Worm (Caenorhabditis elegans) whole organism, L3 larva: ENCODE data around the gene rer-1.

ENCODE experiments used
- R02D3.7 ChIP-seq: fragments of 150-350 bp; optimal IDR thresholded peaks from 2 replicates; lab custom pipeline; 2014; ENCODE audit warnings: missing biosample characterization, missing genetic modification characterization
- aly-2 ChIP-seq: fragments of 150-350 bp; optimal IDR thresholded peaks from 2 replicates; lab custom pipeline; 2014; ENCODE audit warnings: missing biosample characterization, missing genetic modification characterization
- ceh-16 ChIP-seq: sonication (generic microtip); optimal IDR thresholded peaks from 2 replicates; lab custom pipeline; 2017; ENCODE audit warnings: missing biosample characterization, missing genetic modification characterization
- ceh-28 ChIP-seq: fragments of 150-350 bp; optimal IDR thresholded peaks from 2 replicates; lab custom pipeline; 2014; ENCODE audit warnings: missing biosample characterization, missing genetic modification reagents, missing genetic modification characterization
- ceh-82 ChIP-seq: fragments of 150-350 bp; optimal IDR thresholded peaks from 2 replicates; lab custom pipeline; 2014; ENCODE audit warnings: missing biosample characterization, missing genetic modification characterization
- daf-12 ChIP-seq: fragments of 150-350 bp; optimal IDR thresholded peaks from 2 replicates; lab custom pipeline; 2014; ENCODE audit warnings: missing biosample characterization, missing genetic modification reagents, missing genetic modification characterization
- egl-27 ChIP-seq: sonication (generic microtip); optimal IDR thresholded peaks from 4 replicates; lab custom pipeline; 2017; ENCODE audit warnings: missing biosample characterization, missing genetic modification reagents, missing genetic modification characterization
- egl-5 ChIP-seq: fragments of 150-350 bp; optimal IDR thresholded peaks from 2 replicates; lab custom pipeline; 2017; ENCODE audit warnings: missing biosample characterization, missing genetic modification reagents, missing genetic modification characterization, inconsistent platforms
- elt-1 ChIP-seq: fragments of 150-350 bp; optimal IDR thresholded peaks from 2 replicates; lab custom pipeline; 2014; ENCODE audit warnings: missing biosample characterization, missing genetic modification characterization
- elt-2 ChIP-seq: sonication (generic microtip); optimal IDR thresholded peaks from 2 replicates; lab custom pipeline; 2016; ENCODE audit warnings: missing genetic modification reagents, mild to moderate bottlenecking, missing genetic modification characterization, missing compliant biosample characterization
- elt-3 ChIP-seq, 3 experiments: fragments of 150-350 bp in 1 of 3; sonication (generic microtip) in 2 of 3; optimal IDR thresholded peaks; 2 replicates in 2 of 3; 4 replicates in 1 of 3; lab custom pipeline; 2014 to 2017; ENCODE audit warnings: missing biosample characterization in 3 of 3, missing genetic modification characterization in 3 of 3
- eor-1 ChIP-seq, 2 experiments: fragments of 150-350 bp; optimal IDR thresholded peaks; 2 replicates each; lab custom pipeline; 2014 to 2018; ENCODE audit warnings: missing biosample characterization in 2 of 2, missing genetic modification characterization in 2 of 2
- fkh-10 ChIP-seq: sonication (generic microtip); optimal IDR thresholded peaks from 2 replicates; lab custom pipeline; 2017; ENCODE audit warnings: missing biosample characterization, missing genetic modification reagents, missing genetic modification characterization
- fos-1 ChIP-seq: fragments of 150-350 bp; optimal IDR thresholded peaks from 2 replicates; lab custom pipeline; 2014; ENCODE audit warnings: missing biosample characterization, missing genetic modification characterization
- hmg-11 ChIP-seq: sonication (generic microtip); optimal IDR thresholded peaks from 2 replicates; lab custom pipeline; 2016; ENCODE audit warnings: missing genetic modification characterization, missing compliant biosample characterization
- lin-15B ChIP-seq: fragments of 150-350 bp; optimal IDR thresholded peaks from 2 replicates; lab custom pipeline; 2014; ENCODE audit warnings: missing biosample characterization, missing genetic modification characterization
- lin-39 ChIP-seq: fragments of 150-350 bp; optimal IDR thresholded peaks from 2 replicates; lab custom pipeline; 2018; ENCODE audit warnings: missing biosample characterization, missing genetic modification reagents, missing genetic modification characterization
- lsy-12 ChIP-seq: sonication (generic microtip); optimal IDR thresholded peaks from 2 replicates; lab custom pipeline; 2016; ENCODE audit warnings: mild to moderate bottlenecking, missing genetic modification characterization, missing compliant biosample characterization
- mdl-1 ChIP-seq: fragments of 150-350 bp; optimal IDR thresholded peaks from 2 replicates; lab custom pipeline; 2014; ENCODE audit warnings: missing biosample characterization, missing genetic modification characterization
- nfya-1 ChIP-seq: sonication (generic microtip); optimal IDR thresholded peaks from 2 replicates; lab custom pipeline; 2017; ENCODE audit warnings: missing genetic modification characterization, mild to moderate bottlenecking, missing compliant biosample characterization, antibody characterized with exemption, moderate library complexity; ENCODE audit not compliant: insufficient read depth
- nhr-11 ChIP-seq: fragments of 150-350 bp; optimal IDR thresholded peaks from 2 replicates; lab custom pipeline; 2014; ENCODE audit warnings: missing biosample characterization, missing genetic modification characterization
- nhr-12 ChIP-seq: fragments of 150-350 bp; optimal IDR thresholded peaks from 2 replicates; lab custom pipeline; 2014; ENCODE audit warnings: missing biosample characterization, missing genetic modification characterization
- nhr-25 ChIP-seq: sonication (generic microtip); optimal IDR thresholded peaks from 2 replicates; lab custom pipeline; 2017; ENCODE audit warnings: missing biosample characterization, missing genetic modification characterization
- nhr-43 ChIP-seq: sonication (generic microtip); optimal IDR thresholded peaks from 2 replicates; lab custom pipeline; 2016; ENCODE audit warnings: mild to moderate bottlenecking, missing genetic modification characterization, missing compliant biosample characterization; ENCODE audit not compliant: poor library complexity, severe bottlenecking
- nhr-67 ChIP-seq: fragments of 150-350 bp; optimal IDR thresholded peaks from 2 replicates; lab custom pipeline; 2014; ENCODE audit warnings: missing biosample characterization, missing genetic modification characterization
- nhr-76 ChIP-seq: fragments of 150-350 bp; sonication (generic microtip); optimal IDR thresholded peaks from 5 replicates; lab custom pipeline; 2014; ENCODE audit warnings: missing biosample characterization, missing genetic modification characterization
- nhr-77 ChIP-seq: fragments of 150-350 bp; optimal IDR thresholded peaks from 2 replicates; lab custom pipeline; 2014; ENCODE audit warnings: missing biosample characterization, missing genetic modification characterization
- pqm-1 ChIP-seq: fragments of 150-350 bp; optimal IDR thresholded peaks from 2 replicates; lab custom pipeline; 2017; ENCODE audit warnings: missing biosample characterization, missing genetic modification characterization, inconsistent platforms
- sea-2 ChIP-seq: fragments of 150-350 bp; sonication (generic microtip); optimal IDR thresholded peaks from 4 replicates; lab custom pipeline; 2014; ENCODE audit warnings: missing biosample characterization, missing genetic modification reagents, missing genetic modification characterization
- skn-1 ChIP-seq: fragments of 150-350 bp; optimal IDR thresholded peaks from 2 replicates; lab custom pipeline; 2014; ENCODE audit warnings: missing biosample characterization, missing genetic modification characterization
- snpc-4 ChIP-seq: fragments of 150-350 bp; optimal IDR thresholded peaks from 2 replicates; lab custom pipeline; 2014; ENCODE audit warnings: missing biosample characterization, missing genetic modification characterization
- tbx-2 ChIP-seq: sonication (generic microtip); optimal IDR thresholded peaks from 2 replicates; lab custom pipeline; 2016; ENCODE audit warnings: mild to moderate bottlenecking, missing genetic modification characterization, missing compliant biosample characterization
- unc-39 ChIP-seq: sonication (generic microtip); optimal IDR thresholded peaks from 4 replicates; lab custom pipeline; 2017; ENCODE audit warnings: missing biosample characterization, missing genetic modification characterization
- unc-62 ChIP-seq: fragments of 150-350 bp; sonication (generic microtip); optimal IDR thresholded peaks from 4 replicates; lab custom pipeline; 2014; ENCODE audit warnings: missing biosample characterization, missing genetic modification reagents, missing genetic modification characterization
- zag-1 ChIP-seq: fragments of 150-350 bp; optimal IDR thresholded peaks from 2 replicates; lab custom pipeline; 2014; ENCODE audit warnings: missing biosample characterization, missing genetic modification characterization
- ztf-4 ChIP-seq: fragments of 150-350 bp; optimal IDR thresholded peaks from 2 replicates; lab custom pipeline; 2014; ENCODE audit warnings: missing biosample characterization, missing genetic modification characterization

The rer-1 gene

ce11 chrII:8796391-8796790 is 14.8 kb upstream of the rer-1 start:
- TF ChIP-seq eor-1 (tag; optimal IDR thresholded peaks at IDR 0.05; lab: Kevin White, UChicago) = no peak
- no peak for TF ChIP-seq nhr-25 (tag; lab: Kevin White, UChicago)
- peak; percentile 12 for TF ChIP-seq lin-15B (tag; lab: Kevin White, UChicago)
- peak; percentile 28 for TF ChIP-seq nhr-11 (tag; lab: Kevin White, UChicago)
- TF ChIP-seq unc-39 (tag; lab: Kevin White, UChicago) = no peak
- peak; percentile 89 for TF ChIP-seq fkh-10 (GFP tag; lab: Kevin White, UChicago)
- TF ChIP-seq skn-1 (tag; lab: Kevin White, UChicago) = no peak
- TF ChIP-seq unc-62 (GFP tag; lab: Kevin White, UChicago) = peak; percentile 38
- TF ChIP-seq elt-1 (tag; lab: Kevin White, UChicago) = no peak
- TF ChIP-seq nhr-67 (tag; lab: Kevin White, UChicago) = no peak
- TF ChIP-seq ceh-82 = no peak
- no peak for TF ChIP-seq sea-2
- peak; percentile 91 for TF ChIP-seq tbx-2
- TF ChIP-seq lin-39 = peak; percentile 84
- peak; percentile 35 for TF ChIP-seq R02D3.7
- TF ChIP-seq egl-5 (tag; lab: Kevin White, UChicago) = peak; percentile 78
- no peak for TF ChIP-seq ceh-16
- TF ChIP-seq snpc-4 (tag; lab: Kevin White, UChicago) = peak; percentile 14
- TF ChIP-seq nfya-1 (tag; lab: Kevin White, UChicago) = peak; percentile 80
- TF ChIP-seq hmg-11 = peak; percentile 56
- peak; percentile 50 for TF ChIP-seq mdl-1 (tag; lab: Kevin White, UChicago)
- TF ChIP-seq, all 47 proteins: peak for 12

- no peak for TF ChIP-seq egl-27 (tag; lab: Kevin White, UChicago)
- no peak for TF ChIP-seq daf-12 (tag; lab: Kevin White, UChicago)
- no peak for TF ChIP-seq nhr-43 (tag; lab: Kevin White, UChicago)
- peak; percentile 47 for TF ChIP-seq lin-39
- no peak for TF ChIP-seq aly-2
- TF ChIP-seq unc-62 (GFP tag; lab: Kevin White, UChicago) = peak; percentile 86
- TF ChIP-seq zag-1 (tag; lab: Kevin White, UChicago) = no peak
These were observed 11.4 kb upstream of the rer-1 start for ce11 chrII:8799725-8800124.

DNA sequence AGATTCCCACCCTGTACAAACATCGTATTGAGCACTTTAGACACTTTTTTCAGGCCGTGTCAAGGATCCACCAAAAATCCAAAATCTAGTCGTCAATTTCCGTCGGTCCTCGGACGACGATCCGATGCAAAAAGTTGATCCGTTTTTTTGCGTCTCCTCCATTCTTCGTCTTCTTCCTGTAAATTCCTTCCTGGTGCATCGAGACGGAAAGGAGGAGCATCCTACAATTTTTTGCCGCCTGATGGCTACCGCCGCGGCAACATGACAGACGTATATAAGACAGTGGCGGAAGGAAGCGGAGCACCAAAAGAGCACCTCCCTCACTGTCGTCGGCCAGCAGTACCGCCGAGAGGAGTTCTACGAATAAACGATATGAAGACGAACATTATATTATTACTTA is 10.3 kb upstream of the rer-1 start, which contains the start of gene appg-2:
Gene appg-2, plus strand, starts transcription at position 301 of the 400 bp plus-strand sequence.
- TF ChIP-seq snpc-4 (tag; lab: Kevin White, UChicago) (no peak), ztf-4 (tag; lab: Kevin White, UChicago) (no peak), nfya-1 (tag; lab: Kevin White, UChicago) (no peak), lsy-12 (tag; lab: Kevin White, UChicago) (no peak), fos-1 (no peak), nhr-25 (tag; lab: Kevin White, UChicago) (no peak), nhr-77 (tag; lab: Kevin White, UChicago) (no peak), elt-1 (tag; lab: Kevin White, UChicago) (no peak), lin-15B (tag; lab: Kevin White, UChicago) (no peak), aly-2 (no peak), elt-2 (tag; lab: Kevin White, UChicago) (no peak), nhr-76 (tag; lab: Kevin White, UChicago) (no peak), elt-3 (tag; optimal IDR thresholded peaks at IDR 0.05; lab: Kevin White, UChicago) (no peak), ceh-28 (tag; lab: Kevin White, UChicago) (no peak), zag-1 (tag; lab: Kevin White, UChicago) (no peak), pqm-1 (no peak), nhr-12 (tag; lab: Kevin White, UChicago) (no peak), egl-27 (tag; lab: Kevin White, UChicago) (no peak)

ce11 chrII:8806921-8807320 is 4.2 kb upstream of the rer-1 start, which contains the start of gene pho-13:
TSS of gene pho-13 (minus strand) at chrII:8807021.
- TF ChIP-seq elt-2 (tag; lab: Kevin White, UChicago) (peak; percentile 6), aly-2 (no peak)
- TF ChIP-seq, all 47 proteins: peak for 1
